Fruit fly (Drosophila melanogaster) whole organism, embryonic: Measurements from ENCODE around the gene RpS15Aa.
A peak's percentile ranks its signal among the peaks of the same experiment; 100 is the strongest.

Source experiments
- Abd-B ChIP-seq: fragments of 200-800 bp; sonication (Bioruptor generic); optimal IDR thresholded peaks from 2 replicates; lab custom pipeline; 2018; ENCODE audit warnings: missing biosample characterization, mild to moderate bottlenecking, missing genetic modification characterization, moderate library complexity
- Aef1 ChIP-seq: fragments of 200-800 bp; sonication (Bioruptor generic); IDR thresholded peaks from 3 replicates; pipeline ENCODE4 v1.3.6; 2022; ENCODE audit warnings: missing biosample characterization, missing genetic modification characterization
- Bdp1 ChIP-seq: fragments of 200-800 bp; sonication (Bioruptor generic); optimal IDR thresholded peaks from 3 replicates; lab custom pipeline; 2016; ENCODE audit warnings: missing biosample characterization, missing genetic modification characterization
- CG10267 ChIP-seq: fragments of 200-800 bp; sonication (Bioruptor generic); optimal IDR thresholded peaks from 2 replicates; lab custom pipeline; 2018; ENCODE audit warnings: missing biosample characterization, mild to moderate bottlenecking, missing genetic modification characterization, moderate library complexity
- CG10654 ChIP-seq: fragments of 200-800 bp; sonication (Bioruptor generic); optimal IDR thresholded peaks from 2 replicates; lab custom pipeline; 2016; ENCODE audit warnings: missing biosample characterization, missing genetic modification characterization
- CG11247 ChIP-seq: fragments of 200-800 bp; sonication (Bioruptor generic); IDR thresholded peaks from 2 replicates; pipeline ENCODE4 v1.3.6; 2022; ENCODE audit warnings: missing biosample characterization, missing genetic modification characterization
- CG12155 ChIP-seq: fragments of 200-800 bp; sonication (Bioruptor generic); optimal IDR thresholded peaks from 3 replicates; lab custom pipeline; 2016; ENCODE audit warnings: missing biosample characterization, missing genetic modification characterization
- CG13296 ChIP-seq: fragments of 200-800 bp; sonication (Bioruptor generic); optimal IDR thresholded peaks from 3 replicates; lab custom pipeline; 2018; ENCODE audit warnings: missing biosample characterization, mild to moderate bottlenecking, missing genetic modification characterization
- CG14014 ChIP-seq: fragments of 200-800 bp; sonication (Bioruptor generic); IDR thresholded peaks from 2 replicates; pipeline ENCODE4 v1.3.6; 2022; ENCODE audit warnings: missing biosample characterization, missing genetic modification characterization
- CG14667 ChIP-seq: fragments of 200-800 bp; sonication (Bioruptor generic); IDR thresholded peaks from 2 replicates; pipeline ENCODE4 v1.3.6; 2022; ENCODE audit warnings: missing biosample characterization, missing genetic modification characterization
- CG15073 ChIP-seq: fragments of 200-800 bp; sonication (Bioruptor generic); optimal IDR thresholded peaks from 2 replicates; lab custom pipeline; 2016; ENCODE audit warnings: missing biosample characterization, missing genetic modification characterization
- CG1603 ChIP-seq: fragments of 200-800 bp; sonication (Bioruptor generic); optimal IDR thresholded peaks from 2 replicates; lab custom pipeline; 2019; ENCODE audit warnings: missing biosample characterization, mild to moderate bottlenecking, missing genetic modification characterization, moderate library complexity
- CG1647 ChIP-seq: fragments of 200-800 bp; sonication (Bioruptor generic); optimal IDR thresholded peaks from 3 replicates; lab custom pipeline; 2016; ENCODE audit warnings: missing biosample characterization, missing genetic modification characterization
- CG18764 ChIP-seq: fragments of 200-800 bp; sonication (Bioruptor generic); optimal IDR thresholded peaks from 3 replicates; lab custom pipeline; 2016; ENCODE audit warnings: missing biosample characterization, missing genetic modification characterization
- CG2199 ChIP-seq: fragments of 200-800 bp; sonication (Bioruptor generic); IDR thresholded peaks from 3 replicates; pipeline ENCODE4 v1.3.6; 2022; ENCODE audit warnings: missing biosample characterization, missing genetic modification characterization
- CG31224 ChIP-seq: fragments of 200-800 bp; sonication (Bioruptor generic); IDR thresholded peaks from 2 replicates; pipeline ENCODE4 v1.3.6; 2022; ENCODE audit warnings: missing biosample characterization, missing genetic modification characterization
- CG32772 ChIP-seq: fragments of 200-800 bp; sonication (Bioruptor generic); IDR thresholded peaks from 2 replicates; pipeline ENCODE4 v1.3.6; 2022; ENCODE audit warnings: missing biosample characterization, missing genetic modification characterization
- CG34376 ChIP-seq: fragments of 200-800 bp; sonication (Bioruptor generic); optimal IDR thresholded peaks from 2 replicates; lab custom pipeline; 2018; ENCODE audit warnings: missing biosample characterization, mild to moderate bottlenecking, missing genetic modification characterization
- CG4854 ChIP-seq: fragments of 200-800 bp; sonication (Bioruptor generic); optimal IDR thresholded peaks from 2 replicates; lab custom pipeline; 2016; ENCODE audit warnings: missing biosample characterization, missing genetic modification characterization, inconsistent platforms
- CG6254 ChIP-seq: fragments of 200-800 bp; sonication (Bioruptor generic); optimal IDR thresholded peaks from 3 replicates; lab custom pipeline; 2017; ENCODE audit warnings: mild to moderate bottlenecking, missing biosample characterization, missing genetic modification reagents, missing genetic modification characterization
- D ChIP-seq, 2 experiments: fragments of 200-800 bp in 1 of 2; fragments of >200 bp in 1 of 2; sonication (Bioruptor generic) in 1 of 2; optimal IDR thresholded peaks; 2 replicates in 1 of 2; 3 replicates in 1 of 2; lab custom pipeline; 2017; ENCODE audit warnings: mild to moderate bottlenecking in 1 of 2, missing biosample characterization in 1 of 2, missing genetic modification characterization in 1 of 2, missing genetic modification reagents in 1 of 2
- Dll ChIP-seq: fragments of 200-800 bp; sonication (Bioruptor generic); IDR thresholded peaks from 4 replicates; pipeline ENCODE4 v1.3.6; 2022; ENCODE audit warnings: missing biosample characterization, missing genetic modification characterization; ENCODE audit not compliant: partially characterized antibody
- Doc2 ChIP-seq: fragments of 200-800 bp; sonication (Bioruptor generic); IDR thresholded peaks from 2 replicates; pipeline ENCODE4 v1.3.6; 2022; ENCODE audit warnings: missing biosample characterization, missing genetic modification characterization
- H2.0 ChIP-seq: fragments of 200-800 bp; sonication (Bioruptor generic); IDR thresholded peaks from 2 replicates; pipeline ENCODE4 v1.3.6; 2022; ENCODE audit warnings: missing biosample characterization, missing genetic modification characterization
- Hand ChIP-seq: fragments of 200-800 bp; sonication (Bioruptor generic); optimal IDR thresholded peaks from 2 replicates; lab custom pipeline; 2017; ENCODE audit warnings: mild to moderate bottlenecking, missing biosample characterization, missing genetic modification reagents, missing genetic modification characterization
- NC2α ChIP-seq: fragments of 200-800 bp; sonication (Bioruptor generic); optimal IDR thresholded peaks from 2 replicates; lab custom pipeline; 2016; ENCODE audit warnings: missing biosample characterization, missing genetic modification characterization
- Neu2 ChIP-seq: fragments of 200-800 bp; sonication (Bioruptor generic); optimal IDR thresholded peaks from 3 replicates; lab custom pipeline; 2016; ENCODE audit warnings: missing biosample characterization, missing genetic modification characterization, borderline replicate concordance
- Opbp ChIP-seq: fragments of 200-800 bp; sonication (Bioruptor generic); IDR thresholded peaks from 3 replicates; pipeline ENCODE4 v1.3.6; 2022; ENCODE audit warnings: missing biosample characterization, missing genetic modification characterization; ENCODE audit not compliant: partially characterized antibody
- Poxn ChIP-seq: fragments of 200-800 bp; sonication (Bioruptor generic); IDR thresholded peaks from 2 replicates; pipeline ENCODE4 v1.3.6; 2022; ENCODE audit warnings: missing biosample characterization, missing genetic modification characterization
- Ravus ChIP-seq: fragments of 200-800 bp; sonication (Bioruptor generic); IDR thresholded peaks from 2 replicates; pipeline ENCODE4 v1.3.6; 2022; ENCODE audit warnings: missing biosample characterization, missing genetic modification characterization
- chn ChIP-seq: fragments of 200-800 bp; sonication (Bioruptor generic); optimal IDR thresholded peaks from 2 replicates; lab custom pipeline; 2016; ENCODE audit warnings: missing biosample characterization, missing genetic modification characterization
- crp ChIP-seq, 2 experiments: fragments of 200-800 bp; sonication (Bioruptor generic); optimal IDR thresholded peaks; 2 replicates in 1 of 2; 3 replicates in 1 of 2; lab custom pipeline; 2017; ENCODE audit warnings: missing biosample characterization in 2 of 2, missing genetic modification characterization in 2 of 2, mild to moderate bottlenecking in 1 of 2, moderate library complexity in 1 of 2
- dm ChIP-seq: fragments of 200-800 bp; sonication (Bioruptor generic); optimal IDR thresholded peaks from 3 replicates; lab custom pipeline; 2016; ENCODE audit warnings: missing biosample characterization, missing genetic modification characterization
- dysf ChIP-seq: fragments of 200-800 bp; sonication (Bioruptor generic); IDR thresholded peaks from 3 replicates; pipeline ENCODE4 v1.3.6; 2022; ENCODE audit warnings: missing biosample characterization, missing genetic modification characterization
- emc ChIP-seq: fragments of 200-800 bp; sonication (Bioruptor generic); optimal IDR thresholded peaks from 2 replicates; lab custom pipeline; 2016; ENCODE audit warnings: missing biosample characterization, missing genetic modification characterization
- en ChIP-seq: fragments of 200-800 bp; sonication (Bioruptor generic); optimal IDR thresholded peaks from 2 replicates; lab custom pipeline; 2016; ENCODE audit warnings: missing biosample characterization, missing genetic modification characterization
- exex ChIP-seq: fragments of 200-800 bp; sonication (Bioruptor generic); optimal IDR thresholded peaks from 4 replicates; lab custom pipeline; 2018; ENCODE audit warnings: missing biosample characterization, mild to moderate bottlenecking, missing genetic modification characterization, moderate library complexity
- fd102C ChIP-seq: fragments of 200-800 bp; sonication (Bioruptor generic); optimal IDR thresholded peaks from 2 replicates; lab custom pipeline; 2018; ENCODE audit warnings: missing biosample characterization, mild to moderate bottlenecking, missing genetic modification characterization, moderate library complexity
- ind ChIP-seq: fragments of 200-800 bp; sonication (Bioruptor generic); optimal IDR thresholded peaks from 3 replicates; lab custom pipeline; 2016; ENCODE audit warnings: missing biosample characterization, missing genetic modification characterization
- mirr ChIP-seq: fragments of 200-800 bp; sonication (Bioruptor generic); optimal IDR thresholded peaks from 3 replicates; lab custom pipeline; 2018; ENCODE audit warnings: missing biosample characterization, mild to moderate bottlenecking, missing genetic modification characterization
- oc ChIP-seq: fragments of 200-800 bp; sonication (Bioruptor generic); optimal IDR thresholded peaks from 2 replicates; lab custom pipeline; 2018; ENCODE audit warnings: missing biosample characterization, mild to moderate bottlenecking, missing genetic modification characterization, moderate library complexity
- run ChIP-seq: fragments of 200-800 bp; sonication (Bioruptor generic); optimal IDR thresholded peaks from 3 replicates; lab custom pipeline; 2018; ENCODE audit warnings: missing biosample characterization, mild to moderate bottlenecking, missing genetic modification characterization
- salm ChIP-seq: fragments of 200-800 bp; sonication (Bioruptor generic); optimal IDR thresholded peaks from 2 replicates; lab custom pipeline; 2018; ENCODE audit warnings: missing biosample characterization, mild to moderate bottlenecking, missing genetic modification characterization
- sd ChIP-seq: fragments of 200-800 bp; sonication (Bioruptor generic); optimal IDR thresholded peaks from 3 replicates; lab custom pipeline; 2018; ENCODE audit warnings: missing biosample characterization, mild to moderate bottlenecking, missing genetic modification characterization, moderate library complexity
- slp2 ChIP-seq: fragments of 200-800 bp; sonication (Bioruptor generic); optimal IDR thresholded peaks from 2 replicates; lab custom pipeline; 2016; ENCODE audit warnings: missing biosample characterization, missing genetic modification characterization
- so ChIP-seq: fragments of 200-800 bp; sonication (Bioruptor generic); IDR thresholded peaks from 3 replicates; pipeline ENCODE4 v1.3.6; 2022; ENCODE audit warnings: missing biosample characterization, missing genetic modification characterization
- ssp ChIP-seq: fragments of 200-800 bp; sonication (Bioruptor generic); IDR thresholded peaks from 2 replicates; pipeline ENCODE4 v1.3.6; 2022; ENCODE audit warnings: missing biosample characterization, missing genetic modification characterization
- trh ChIP-seq: fragments of 200-800 bp; sonication (Bioruptor generic); optimal IDR thresholded peaks from 2 replicates; lab custom pipeline; 2016; ENCODE audit warnings: missing biosample characterization, missing genetic modification characterization
- ttk ChIP-seq: fragments of 200-800 bp; sonication (Bioruptor generic); IDR thresholded peaks from 2 replicates; pipeline ENCODE4 v2.1.2; 2022; ENCODE audit warnings: missing biosample characterization, missing genetic modification characterization
- tup ChIP-seq: fragments of 200-800 bp; sonication (Bioruptor generic); optimal IDR thresholded peaks from 2 replicates; lab custom pipeline; 2016; ENCODE audit warnings: missing biosample characterization, mild to moderate bottlenecking, missing genetic modification characterization, moderate library complexity
- vfl ChIP-seq: fragments of 200-800 bp; sonication (Bioruptor generic); optimal IDR thresholded peaks from 2 replicates; lab custom pipeline; 2016; ENCODE audit warnings: missing biosample characterization, missing genetic modification characterization

The RpS15Aa gene

DNA sequence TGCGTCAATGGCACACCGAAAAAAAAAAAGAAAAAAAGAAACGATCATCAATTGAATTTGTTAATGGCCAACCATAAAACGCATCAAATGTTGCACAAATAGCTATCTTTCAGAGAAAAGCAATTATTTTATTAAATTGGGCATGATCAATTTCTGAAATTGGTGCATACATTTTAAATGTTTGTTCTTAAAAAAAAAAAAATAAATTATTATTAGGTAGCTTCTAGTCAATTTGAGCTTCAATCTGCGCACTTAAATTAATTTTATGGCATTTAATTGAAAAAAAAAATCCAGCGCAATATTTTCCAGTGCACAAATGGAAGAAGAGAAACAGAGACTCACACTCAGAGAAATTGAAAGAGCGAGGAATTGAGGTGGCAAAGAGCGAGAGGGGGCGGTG lies 14.4 kb downstream of the RpS15Aa start (continued):
- TF ChIP-seq ttk = 0 out of 2 replicates have a peak, but pooled peaks have one; percentile 24
- peak; percentile 34 for TF ChIP-seq run (tag; lab: Kevin White, UChicago)
- TF ChIP-seq ind (GFP tag; lab: Kevin White, UChicago) = peak; percentile 68
- TF ChIP-seq CG14014 = 0 out of 2 replicates have a peak, but pooled peaks have one; percentile 32
- TF ChIP-seq Doc2 (GFP tag; lab: Robert Waterston, UW) = no peak
- peak; percentile 42 for TF ChIP-seq salm (tag; lab: Kevin White, UChicago)
- no peak for TF ChIP-seq CG6254 (GFP tag; lab: Kevin White, UChicago)
- TF ChIP-seq crp (GFP tag; optimal IDR thresholded peaks at IDR 0.05; lab: Kevin White, UChicago) = no peak
- TF ChIP-seq CG10654 (GFP tag; lab: Kevin White, UChicago) = peak; percentile 58
- no peak for TF ChIP-seq sd (tag; lab: Kevin White, UChicago)
- TF ChIP-seq CG11247 (GFP tag; lab: Robert Waterston, UW) = no peak
- 0 out of 3 replicates have a peak, but pooled peaks have one; percentile 36 for TF ChIP-seq so (GFP tag; lab: Robert Waterston, UW)
- no peak for TF ChIP-seq Neu2 (GFP tag; lab: Kevin White, UChicago)
- TF ChIP-seq Poxn (GFP tag; lab: Robert Waterston, UW) = no peak
- 0 out of 2 replicates have a peak, but pooled peaks have one; percentile 21 for TF ChIP-seq CG31224 (GFP tag; lab: Robert Waterston, UW)
- TF ChIP-seq emc (GFP tag; lab: Kevin White, UChicago) = peak; percentile 44
- peak; percentile 55 for TF ChIP-seq Abd-B
- peak; percentile 42 for TF ChIP-seq CG10267 (tag; lab: Kevin White, UChicago)
- TF ChIP-seq Bdp1 (GFP tag; lab: Kevin White, UChicago) = peak; percentile 11
- TF ChIP-seq en (GFP tag; lab: Kevin White, UChicago) = no peak
- peak; percentile 58 for TF ChIP-seq Aef1 (GFP tag; lab: Robert Waterston, UW)
- TF ChIP-seq mirr (GFP tag; lab: Kevin White, UChicago) = no peak
- no peak for TF ChIP-seq CG15073
- TF ChIP-seq CG13296 (GFP tag; lab: Kevin White, UChicago) = peak; percentile 57
- TF ChIP-seq ssp (GFP tag; lab: Robert Waterston, UW) = peak; percentile 35; the same call in 1 of the 2 replicates
- no peak for TF ChIP-seq Dll (GFP tag; lab: Robert Waterston, UW)
- no peak for TF ChIP-seq CG2199 (GFP tag; lab: Robert Waterston, UW)
- TF ChIP-seq CG34376 (GFP tag; lab: Kevin White, UChicago) = no peak
- no peak for TF ChIP-seq CG1603
- no peak for TF ChIP-seq CG14667 (GFP tag; lab: Robert Waterston, UW)
- peak; percentile 72 for TF ChIP-seq dysf
- TF ChIP-seq exex (tag; lab: Kevin White, UChicago) = no peak
- peak; percentile 27 for TF ChIP-seq tup (GFP tag; lab: Kevin White, UChicago)
- no peak for TF ChIP-seq trh (GFP tag; lab: Kevin White, UChicago)
- TF ChIP-seq CG12155 (GFP tag; lab: Kevin White, UChicago) = peak; percentile 60
- TF ChIP-seq Opbp (GFP tag; lab: Robert Waterston, UW) = no peak
- no peak for TF ChIP-seq NC2α (GFP tag; lab: Kevin White, UChicago)
- TF ChIP-seq D (optimal IDR thresholded peaks at IDR 0.05; lab: Kevin White, UChicago) = no peak
- TF ChIP-seq D (GFP tag; optimal IDR thresholded peaks at IDR 0.05; lab: Kevin White, UChicago) = peak; percentile 18
- TF ChIP-seq H2.0 (GFP tag; lab: Robert Waterston, UW) = peak; percentile 5; the same call in 1 of the 2 replicates
- no peak for TF ChIP-seq fd102C (GFP tag; lab: Kevin White, UChicago)
- peak; percentile 49 for TF ChIP-seq CG32772 (GFP tag; lab: Robert Waterston, UW)
- peak; percentile 68 for TF ChIP-seq slp2 (GFP tag; lab: Kevin White, UChicago)
- TF ChIP-seq Ravus (GFP tag; lab: Robert Waterston, UW) = no peak
- TF ChIP-seq Hand (GFP tag; lab: Kevin White, UChicago) = peak; percentile 17
- peak; percentile 49 for TF ChIP-seq CG1647 (GFP tag; lab: Kevin White, UChicago)
- no peak for TF ChIP-seq dm (GFP tag; lab: Kevin White, UChicago)
- peak; percentile 75 for TF ChIP-seq vfl (GFP tag; lab: Kevin White, UChicago)
- TF ChIP-seq CG18764 (GFP tag; lab: Kevin White, UChicago) = peak; percentile 59
- peak; percentile 65 for TF ChIP-seq chn (GFP tag; lab: Kevin White, UChicago)
- TF ChIP-seq oc (tag; lab: Kevin White, UChicago) = peak; percentile 47
- peak; percentile 37 for TF ChIP-seq CG4854 (GFP tag; lab: Kevin White, UChicago)
